Worm (Caenorhabditis elegans): Measurements from ENCODE around the gene F55H2.7.

DNA sequence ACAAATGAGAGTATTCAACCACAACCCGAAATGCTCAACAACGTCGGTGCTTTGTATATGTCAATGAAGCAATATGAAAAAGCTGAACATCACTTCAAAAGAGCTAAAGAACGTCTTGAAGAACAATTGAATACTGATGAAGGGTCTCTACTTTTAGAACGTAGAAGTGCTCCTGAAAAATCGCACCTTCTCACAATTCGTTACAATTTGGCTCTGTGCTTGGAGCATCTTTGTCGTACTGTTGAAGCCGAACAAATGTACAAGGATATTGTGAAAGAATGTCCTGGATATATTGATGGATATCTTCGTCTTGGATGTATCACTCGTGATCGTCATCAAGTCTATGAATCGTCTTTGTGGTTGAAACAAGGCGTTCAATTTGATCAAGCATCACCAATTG, 21.8 kb downstream of the F55H2.7 start:
- TF ChIP-seq lin-11 (tag; optimal IDR thresholded peaks at IDR 0.05) = no peak
- TF ChIP-seq nhr-12 (tag; optimal IDR thresholded peaks at IDR 0.05) = no peak
- TF ChIP-seq lsy-2 (tag; optimal IDR thresholded peaks at IDR 0.05) = no peak
- TF ChIP-seq skn-1 (tag; optimal IDR thresholded peaks at IDR 0.05) = no peak
- no peak for TF ChIP-seq lin-13 (GFP tag; optimal IDR thresholded peaks at IDR 0.05)

Measured in whole organism, L2 larva.